Worm (Caenorhabditis elegans): ENCODE measurements around the gene ZK512.1.

- TF ChIP-seq snpc-4 (tag; optimal IDR thresholded peaks at IDR 0.05) (no peak), nhr-12 (tag; optimal IDR thresholded peaks at IDR 0.05) (no peak), unc-62 (GFP tag; optimal IDR thresholded peaks at IDR 0.05) (peak; percentile 13), mab-5 (tag; optimal IDR thresholded peaks at IDR 0.05) (no peak), nhr-76 (tag; optimal IDR thresholded peaks at IDR 0.05) (no peak), elt-3 (tag; optimal IDR thresholded peaks at IDR 0.05) (no peak), ztf-11 (tag; optimal IDR thresholded peaks at IDR 0.05) (no peak), elt-1 (tag; optimal IDR thresholded peaks at IDR 0.05; ENCODE audit: borderline replicate concordance, insufficient read depth) (no peak), pha-4 (tag; optimal IDR thresholded peaks at IDR 0.05) (no peak), nhr-237 (tag; optimal IDR thresholded peaks at IDR 0.05) (no peak)
Observed at ce11 chrIII:9072704-9073103, 42.0 kb upstream of the ZK512.1 start.
